Worm (Caenorhabditis elegans): ENCODE data around the gene srb-19.

The srb-19 gene

ce11 chrV:7538018-7538417, 18.0 kb upstream of the srb-19 start, which contains the start of gene C54F6.12:
TSS of gene C54F6.12 (minus strand) at chrV:7538118.
- TF ChIP-seq mml-1 (tag; optimal IDR thresholded peaks at IDR 0.05): no peak
- no peak for TF ChIP-seq nhr-237 (tag; optimal IDR thresholded peaks at IDR 0.05)
- TF ChIP-seq skn-1 (tag; optimal IDR thresholded peaks at IDR 0.05): no peak
- no peak for TF ChIP-seq R02D3.7 (tag; optimal IDR thresholded peaks at IDR 0.05)
- TF ChIP-seq ztf-11 (tag; optimal IDR thresholded peaks at IDR 0.05): no peak
- TF ChIP-seq nhr-12 (tag; optimal IDR thresholded peaks at IDR 0.05): no peak
- no peak for TF ChIP-seq egl-27 (tag; optimal IDR thresholded peaks at IDR 0.05)
- TF ChIP-seq ceh-9 (tag; optimal IDR thresholded peaks at IDR 0.05): no peak
- TF ChIP-seq ztf-4 (tag; optimal IDR thresholded peaks at IDR 0.05): no peak
- no peak for TF ChIP-seq nhr-43 (tag; optimal IDR thresholded peaks at IDR 0.05; ENCODE audit: poor library complexity, severe bottlenecking)
- no peak for TF ChIP-seq fkh-2 (tag; optimal IDR thresholded peaks at IDR 0.05)
- no peak for TF ChIP-seq sea-2 (GFP tag; optimal IDR thresholded peaks at IDR 0.05)
- no peak for TF ChIP-seq elt-1 (tag; optimal IDR thresholded peaks at IDR 0.05)
- no peak for TF ChIP-seq unc-39 (tag; optimal IDR thresholded peaks at IDR 0.05)
- TF ChIP-seq daf-12 (tag; optimal IDR thresholded peaks at IDR 0.05): no peak
- TF ChIP-seq nhr-77 (tag; optimal IDR thresholded peaks at IDR 0.05): no peak

ce11 chrV:7532947-7533346, 13.0 kb upstream of the srb-19 start, which contains the start of gene C54F6.3:
TSS of gene C54F6.3 (plus strand) at chrV:7533247.
- TF ChIP-seq R02D3.7 (tag; optimal IDR thresholded peaks at IDR 0.05) (no peak), nfya-1 (tag; optimal IDR thresholded peaks at IDR 0.05; ENCODE audit: insufficient read depth) (no peak), elt-1 (tag; optimal IDR thresholded peaks at IDR 0.05) (no peak), hmg-11 (tag; optimal IDR thresholded peaks at IDR 0.05) (no peak), jun-1 (tag; optimal IDR thresholded peaks at IDR 0.05) (no peak), ztf-4 (tag; optimal IDR thresholded peaks at IDR 0.05) (no peak), elt-3 (tag; optimal IDR thresholded peaks at IDR 0.05) (no peak), pqm-1 (tag; optimal IDR thresholded peaks at IDR 0.05) (no peak), unc-39 (tag; optimal IDR thresholded peaks at IDR 0.05) (no peak), ceh-9 (tag; optimal IDR thresholded peaks at IDR 0.05) (no peak)

- no peak for TF ChIP-seq pqm-1 (tag; optimal IDR thresholded peaks at IDR 0.05)
- no peak for TF ChIP-seq elt-2 (tag; optimal IDR thresholded peaks at IDR 0.05)
- no peak for TF ChIP-seq elt-1 (tag; optimal IDR thresholded peaks at IDR 0.05)
- no peak for TF ChIP-seq tbx-2 (tag; optimal IDR thresholded peaks at IDR 0.05)
- TF ChIP-seq eor-1 (tag; optimal IDR thresholded peaks at IDR 0.05): no peak
These were observed 9.9 kb upstream of the srb-19 start, which contains the start of gene swt-2 for ce11 chrV:7529840-7530239. TSS of gene swt-2 (plus strand) at chrV:7530140.

- no peak for TF ChIP-seq mdl-1 (tag; optimal IDR thresholded peaks at IDR 0.05)
- no peak for TF ChIP-seq ceh-9 (tag; optimal IDR thresholded peaks at IDR 0.05)
- TF ChIP-seq unc-39 (tag; optimal IDR thresholded peaks at IDR 0.05): no peak
- TF ChIP-seq nhr-77 (tag; optimal IDR thresholded peaks at IDR 0.05): no peak
- TF ChIP-seq nhr-67 (tag; optimal IDR thresholded peaks at IDR 0.05): no peak
- no peak for TF ChIP-seq daf-12 (tag; optimal IDR thresholded peaks at IDR 0.05)
- no peak for TF ChIP-seq ztf-11 (tag; optimal IDR thresholded peaks at IDR 0.05)
- no peak for TF ChIP-seq nhr-25 (tag; optimal IDR thresholded peaks at IDR 0.05)
- no peak for TF ChIP-seq ZK546.5 (tag; optimal IDR thresholded peaks at IDR 0.05)
- no peak for TF ChIP-seq zag-1 (tag; optimal IDR thresholded peaks at IDR 0.05)
- TF ChIP-seq skn-1 (tag; optimal IDR thresholded peaks at IDR 0.05): no peak
- TF ChIP-seq nhr-237 (tag; optimal IDR thresholded peaks at IDR 0.05): no peak
- no peak for TF ChIP-seq fos-1 (tag; optimal IDR thresholded peaks at IDR 0.05)
- TF ChIP-seq eor-1 (tag; optimal IDR thresholded peaks at IDR 0.05): no peak
- TF ChIP-seq lsy-12 (tag; optimal IDR thresholded peaks at IDR 0.05): no peak
- no peak for TF ChIP-seq nhr-43 (tag; optimal IDR thresholded peaks at IDR 0.05; ENCODE audit: poor library complexity, severe bottlenecking)
These were observed 8.8 kb upstream of the srb-19 start, which contains the start of gene C54F6.5 for ce11 chrV:7528816-7529215. TSS of gene C54F6.5 (plus strand) at chrV:7529116.

- TF ChIP-seq ceh-16 (tag; optimal IDR thresholded peaks at IDR 0.05) (no peak), daf-12 (tag; optimal IDR thresholded peaks at IDR 0.05) (no peak), R02D3.7 (tag; optimal IDR thresholded peaks at IDR 0.05) (no peak), egl-5 (tag; optimal IDR thresholded peaks at IDR 0.05) (no peak), elt-1 (tag; optimal IDR thresholded peaks at IDR 0.05) (no peak), mdl-1 (tag; optimal IDR thresholded peaks at IDR 0.05) (no peak), ceh-9 (tag; optimal IDR thresholded peaks at IDR 0.05) (no peak), eor-1 (tag; optimal IDR thresholded peaks at IDR 0.05) (no peak), nhr-25 (tag; optimal IDR thresholded peaks at IDR 0.05) (no peak), unc-39 (tag; optimal IDR thresholded peaks at IDR 0.05) (no peak), ztf-4 (tag; optimal IDR thresholded peaks at IDR 0.05) (no peak), ama-1 (optimal IDR thresholded peaks at IDR 0.05) (no peak), pha-4 (tag; optimal IDR thresholded peaks at IDR 0.05) (no peak)
These were observed 7.2 kb upstream of the srb-19 start, which contains the start of gene C54F6.17 for ce11 chrV:7527153-7527552. TSS of gene C54F6.17 (plus strand) at chrV:7527453.
